Worm (Caenorhabditis elegans): ENCODE data around the gene his-48.

DNA sequence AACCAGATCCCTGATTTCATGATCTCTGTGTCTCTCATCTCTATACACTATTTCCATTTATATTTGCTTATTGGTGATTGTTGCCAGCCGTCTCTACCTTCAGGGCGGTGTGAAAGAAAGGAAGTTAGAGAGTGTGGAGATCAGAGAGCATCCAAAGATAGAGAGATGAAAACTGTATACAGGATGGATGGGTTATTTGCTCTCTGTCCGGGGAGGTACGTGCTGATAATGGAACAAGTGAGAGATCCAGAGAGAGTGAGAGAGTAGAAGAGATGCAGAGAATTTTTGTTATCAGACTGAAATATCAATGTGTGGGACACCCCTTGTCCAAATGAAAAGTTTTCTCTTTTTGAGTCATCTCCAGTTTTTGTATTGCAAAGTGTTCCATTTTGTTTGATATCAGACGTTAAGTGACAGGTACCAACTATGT lies 40.4 kb upstream of the his-48 start:
- TF ChIP-seq nhr-237 (tag; optimal IDR thresholded peaks at IDR 0.05) (no peak), unc-62 (GFP tag; optimal IDR thresholded peaks at IDR 0.05) (no peak), egl-27 (tag; optimal IDR thresholded peaks at IDR 0.05) (no peak), lin-39 (tag; optimal IDR thresholded peaks at IDR 0.05) (no peak), fos-1 (tag; optimal IDR thresholded peaks at IDR 0.05) (peak; percentile 97)
